Worm (Caenorhabditis elegans) whole organism, late embryonic: Measurements from ENCODE around the gene metr-1.

Source experiments
- ceh-30 ChIP-seq: fragments of 150-350 bp; optimal IDR thresholded peaks from 2 replicates; lab custom pipeline; 2014; ENCODE audit warnings: missing biosample characterization, missing genetic modification characterization
- ceh-9 ChIP-seq: sonication (generic microtip); optimal IDR thresholded peaks from 2 replicates; lab custom pipeline; 2016; ENCODE audit warnings: mild to moderate bottlenecking, missing genetic modification characterization, inconsistent platforms, missing compliant biosample characterization
- hlh-6 ChIP-seq: sonication (generic microtip); optimal IDR thresholded peaks from 2 replicates; lab custom pipeline; 2016; ENCODE audit warnings: missing genotype, missing genetic modification characterization, missing compliant biosample characterization
- lin-11 ChIP-seq: fragments of 200-800 bp; sonication (Bioruptor generic); optimal IDR thresholded peaks from 2 replicates; lab custom pipeline; 2018; ENCODE audit warnings: mild to moderate bottlenecking, missing genetic modification characterization, missing compliant biosample characterization
- pha-2 ChIP-seq: sonication (generic microtip); optimal IDR thresholded peaks from 2 replicates; lab custom pipeline; 2017; ENCODE audit warnings: mild to moderate bottlenecking, missing genetic modification characterization, missing compliant biosample characterization

- TF ChIP-seq ceh-30 (no peak), pha-2 (tag; lab: Kevin White, UChicago) (no peak), lin-11 (tag; lab: Kevin White, UChicago) (no peak), ceh-9 (tag; lab: Kevin White, UChicago) (no peak), hlh-6 (no peak)
Measured at ce11 chrII:10949383-10949782, 23.0 kb downstream of the metr-1 start.
